Fruit fly (Drosophila melanogaster): ENCODE results near the gene CG12496.

dm6 chrX:2408675-2409163 is 2.0 kb downstream of the CG12496 start:
- TF ChIP-seq Hr38 (GFP tag; optimal IDR thresholded peaks at IDR 0.05) = no peak
- no peak for TF ChIP-seq CG6854 (GFP tag; optimal IDR thresholded peaks at IDR 0.05)
- TF ChIP-seq Ets96B (tag; optimal IDR thresholded peaks at IDR 0.05) = no peak
- no peak for TF ChIP-seq net (GFP tag; optimal IDR thresholded peaks at IDR 0.05)
- TF ChIP-seq CG1621 (tag; optimal IDR thresholded peaks at IDR 0.05) = no peak
- no peak for TF ChIP-seq eg (GFP tag; IDR thresholded peaks at IDR 0.05)

Data from whole organism, prepupa.